Worm (Caenorhabditis elegans) whole organism, L1 larva: ENCODE data around the gene C55A6.6.
A peak's percentile ranks its signal among the peaks of the same experiment; 100 is the strongest.

Experiments used
- C16A3.4 ChIP-seq: fragments of 150-350 bp; optimal IDR thresholded peaks from 2 replicates; lab custom pipeline; 2014; ENCODE audit warnings: missing biosample characterization, missing genetic modification characterization
- C34B4.2 ChIP-seq: sonication (generic microtip); optimal IDR thresholded peaks from 2 replicates; lab custom pipeline; 2017; ENCODE audit warnings: mild to moderate bottlenecking, missing genetic modification characterization, missing compliant biosample characterization
- Y116A8C.19 ChIP-seq: sonication (generic microtip); optimal IDR thresholded peaks from 2 replicates; lab custom pipeline; 2016; ENCODE audit warnings: missing compliant biosample characterization, missing genetic modification characterization, borderline replicate concordance
- ceh-63 ChIP-seq: fragments of 200-800 bp; sonication (Bioruptor generic); optimal IDR thresholded peaks from 2 replicates; lab custom pipeline; 2018; ENCODE audit warnings: mild to moderate bottlenecking, missing genetic modification characterization, missing compliant biosample characterization
- ceh-8 ChIP-seq: fragments of 200-800 bp; sonication (Bioruptor generic); optimal IDR thresholded peaks from 2 replicates; lab custom pipeline; 2018; ENCODE audit warnings: mild to moderate bottlenecking, missing genetic modification characterization, moderate library complexity, missing compliant biosample characterization
- dpl-1 ChIP-seq, 3 experiments: fragments of 150-350 bp in 2 of 3; sonication (generic microtip) in 1 of 3; optimal IDR thresholded peaks; 2 replicates each; lab custom pipeline; 2014 to 2017; ENCODE audit warnings: missing biosample characterization in 3 of 3, missing genetic modification characterization in 3 of 3, missing genetic modification reagents in 3 of 3
- efl-1 ChIP-seq, 4 experiments: fragments of 150-350 bp; optimal IDR thresholded peaks in 3 of 4; peaks in 1 of 4; 1 replicate in 1 of 4; 2 replicates in 3 of 4; lab custom pipeline; 2014; ENCODE audit warnings: missing biosample characterization in 2 of 4, missing genetic modification characterization in 2 of 4, missing genetic modification reagents in 2 of 4
- efl-3 ChIP-seq: fragments of 200-800 bp; sonication (Bioruptor generic); optimal IDR thresholded peaks from 2 replicates; lab custom pipeline; 2018; ENCODE audit warnings: mild to moderate bottlenecking, missing genetic modification characterization, missing compliant biosample characterization
- egl-13 ChIP-seq: sonication (generic microtip); optimal IDR thresholded peaks from 2 replicates; lab custom pipeline; 2016; ENCODE audit warnings: missing genotype, missing genetic modification reagents, missing genetic modification characterization, missing compliant biosample characterization
- egl-27 ChIP-seq, 2 experiments: fragments of 150-350 bp in 1 of 2; sonication (generic microtip); optimal IDR thresholded peaks; 3 replicates each; lab custom pipeline; 2017 to 2018; ENCODE audit warnings: missing biosample characterization in 2 of 2, missing genetic modification characterization in 2 of 2, missing genetic modification reagents in 2 of 2
- elt-2 ChIP-seq: sonication (generic microtip); optimal IDR thresholded peaks from 2 replicates; lab custom pipeline; 2016; ENCODE audit warnings: missing genetic modification characterization, mild to moderate bottlenecking, inconsistent platforms, missing compliant biosample characterization, missing genetic modification reagents
- ets-5 ChIP-seq: fragments of 200-800 bp; sonication (Bioruptor generic); IDR thresholded peaks from 2 replicates; pipeline ENCODE4 v1.3.6; 2022; ENCODE audit warnings: missing genetic modification characterization, missing compliant biosample characterization
- fkh-8 ChIP-seq: sonication (generic microtip); optimal IDR thresholded peaks from 2 replicates; lab custom pipeline; 2016; ENCODE audit warnings: mild to moderate bottlenecking, missing genetic modification characterization, missing compliant biosample characterization
- grh-1 ChIP-seq: fragments of 200-800 bp; sonication (Bioruptor generic); IDR thresholded peaks from 2 replicates; pipeline ENCODE4 v1.3.6; 2022; ENCODE audit warnings: missing genetic modification reagents, missing genetic modification characterization, missing compliant biosample characterization
- hlh-17 ChIP-seq: fragments of 200-800 bp; sonication (Bioruptor generic); optimal IDR thresholded peaks from 2 replicates; lab custom pipeline; 2018; ENCODE audit warnings: missing genetic modification characterization, mild to moderate bottlenecking, missing compliant biosample characterization, moderate library complexity, borderline replicate concordance
- hlh-4 ChIP-seq: sonication (generic microtip); optimal IDR thresholded peaks from 2 replicates; lab custom pipeline; 2016; ENCODE audit warnings: mild to moderate bottlenecking, missing genetic modification characterization, missing compliant biosample characterization
- isw-1 ChIP-seq: fragments of 200-800 bp; sonication (Bioruptor generic); IDR thresholded peaks from 2 replicates; pipeline ENCODE4 v1.3.6; 2022; ENCODE audit warnings: missing genetic modification characterization, missing compliant biosample characterization
- jun-1 ChIP-seq: fragments of 150-350 bp; optimal IDR thresholded peaks from 2 replicates; lab custom pipeline; 2014; ENCODE audit warnings: missing biosample characterization, missing genetic modification reagents, missing genetic modification characterization
- lin-14 ChIP-seq: fragments of 200-800 bp; sonication (Bioruptor generic); optimal IDR thresholded peaks from 2 replicates; lab custom pipeline; 2018; ENCODE audit warnings: mild to moderate bottlenecking, missing genetic modification characterization, moderate library complexity, missing compliant biosample characterization
- lin-15B ChIP-seq: fragments of 150-350 bp; sonication (generic microtip); optimal IDR thresholded peaks from 3 replicates; lab custom pipeline; 2014; ENCODE audit warnings: missing biosample characterization, missing genetic modification characterization
- lir-3 ChIP-seq: sonication (generic microtip); optimal IDR thresholded peaks from 2 replicates; lab custom pipeline; 2016; ENCODE audit warnings: mild to moderate bottlenecking, missing genetic modification characterization, moderate library complexity, missing compliant biosample characterization; ENCODE audit not compliant: poor library complexity
- mef-2 ChIP-seq: fragments of 150-350 bp; optimal IDR thresholded peaks from 2 replicates; lab custom pipeline; 2014; ENCODE audit warnings: missing biosample characterization, missing genetic modification characterization
- mep-1 ChIP-seq: fragments of 150-350 bp; optimal IDR thresholded peaks from 2 replicates; lab custom pipeline; 2014; ENCODE audit warnings: missing biosample characterization, missing genetic modification characterization
- nhr-12 ChIP-seq: sonication (generic microtip); optimal IDR thresholded peaks from 2 replicates; lab custom pipeline; 2017; ENCODE audit warnings: missing biosample characterization, missing genetic modification characterization
- nhr-19 ChIP-seq: fragments of 200-800 bp; sonication (Bioruptor generic); conservative IDR thresholded peaks from 2 replicates; pipeline ENCODE4 v1.3.6; 2022; ENCODE audit warnings: missing genetic modification characterization, missing compliant biosample characterization
- nhr-20 ChIP-seq: sonication (generic microtip); optimal IDR thresholded peaks from 2 replicates; lab custom pipeline; 2016; ENCODE audit warnings: mild to moderate bottlenecking, missing genetic modification characterization, missing compliant biosample characterization
- nhr-28 ChIP-seq: fragments of 150-350 bp; optimal IDR thresholded peaks from 2 replicates; lab custom pipeline; 2014; ENCODE audit warnings: missing biosample characterization, missing genetic modification characterization
- nhr-71 ChIP-seq: sonication (generic microtip); optimal IDR thresholded peaks from 2 replicates; lab custom pipeline; 2016; ENCODE audit warnings: mild to moderate bottlenecking, missing genetic modification characterization, moderate library complexity, missing compliant biosample characterization
- nhr-85 ChIP-seq: sonication (generic microtip); peaks from one replicate; lab custom pipeline; 2016; ENCODE audit warnings: missing genetic modification characterization, inconsistent platforms, missing compliant biosample characterization
- nhr-90 ChIP-seq: sonication (generic microtip); optimal IDR thresholded peaks from 2 replicates; lab custom pipeline; 2016; ENCODE audit warnings: mild to moderate bottlenecking, missing genetic modification characterization, missing compliant biosample characterization; ENCODE audit not compliant: poor library complexity
- pax-3 ChIP-seq: fragments of 200-800 bp; sonication (Bioruptor generic); optimal IDR thresholded peaks from 2 replicates; lab custom pipeline; 2018; ENCODE audit warnings: mild to moderate bottlenecking, missing genetic modification characterization, moderate library complexity, missing compliant biosample characterization
- pqm-1 ChIP-seq: sonication (generic microtip); optimal IDR thresholded peaks from 3 replicates; lab custom pipeline; 2017; ENCODE audit warnings: missing biosample characterization, missing genetic modification characterization
- rnt-1 ChIP-seq: sonication (generic microtip); optimal IDR thresholded peaks from 2 replicates; lab custom pipeline; 2016; ENCODE audit warnings: mild to moderate bottlenecking, missing genetic modification characterization, moderate library complexity, missing compliant biosample characterization
- snpc-4 ChIP-seq: fragments of 150-350 bp; optimal IDR thresholded peaks from 2 replicates; lab custom pipeline; 2014; ENCODE audit warnings: missing biosample characterization, missing genetic modification characterization
- sup-37 ChIP-seq: fragments of 200-800 bp; sonication (Bioruptor generic); optimal IDR thresholded peaks from 2 replicates; lab custom pipeline; 2018; ENCODE audit warnings: mild to moderate bottlenecking, missing genetic modification characterization, missing compliant biosample characterization
- tbx-2 ChIP-seq: sonication (generic microtip); optimal IDR thresholded peaks from 2 replicates; lab custom pipeline; 2016; ENCODE audit warnings: missing genetic modification characterization, missing compliant biosample characterization
- unc-130 ChIP-seq: fragments of 150-350 bp; optimal IDR thresholded peaks from 2 replicates; lab custom pipeline; 2017; ENCODE audit warnings: missing biosample characterization, missing genetic modification characterization, inconsistent platforms
- unc-86 ChIP-seq: sonication (generic microtip); optimal IDR thresholded peaks from 2 replicates; lab custom pipeline; 2016; ENCODE audit warnings: missing genetic modification characterization, missing compliant biosample characterization
- unc-98 ChIP-seq: fragments of 200-800 bp; sonication (Bioruptor generic); IDR thresholded peaks from 2 replicates; pipeline ENCODE4 v1.3.6; 2022; ENCODE audit warnings: missing genetic modification characterization, missing compliant biosample characterization
- vab-15 ChIP-seq: sonication (generic microtip); optimal IDR thresholded peaks from 2 replicates; lab custom pipeline; 2017; ENCODE audit warnings: missing genotype, mild to moderate bottlenecking, missing genetic modification characterization, missing compliant biosample characterization
- xbp-1 ChIP-seq: sonication (generic microtip); optimal IDR thresholded peaks from 2 replicates; lab custom pipeline; 2016; ENCODE audit warnings: missing genetic modification characterization, missing compliant biosample characterization
- zag-1 ChIP-seq: fragments of 150-350 bp; optimal IDR thresholded peaks from 2 replicates; lab custom pipeline; 2014; ENCODE audit warnings: missing biosample characterization, missing genetic modification characterization
- ztf-11 ChIP-seq, 2 experiments: sonication (generic microtip); optimal IDR thresholded peaks; 2 replicates each; lab custom pipeline; 2016 to 2017; ENCODE audit warnings: missing genetic modification characterization in 2 of 2, missing biosample characterization in 1 of 2, missing compliant biosample characterization in 1 of 2

The C55A6.6 gene

ce11 chrV:11543564-11543963 lies 29.0 kb upstream of the C55A6.6 start, which contains the start of gene F38B7.2 (continued):
- no peak for TF ChIP-seq jun-1 (tag; lab: Kevin White, UChicago)
- TF ChIP-seq pax-3 (tag; lab: Kevin White, UChicago): no peak
- no peak for TF ChIP-seq efl-3
- no peak for TF ChIP-seq grh-1 (GFP tag; lab: Robert Waterston, UW)
- TF ChIP-seq fkh-8 (tag; lab: Kevin White, UChicago): no peak
- TF ChIP-seq unc-98 (GFP tag; lab: Robert Waterston, UW): no peak
- TF ChIP-seq egl-27 (tag; optimal IDR thresholded peaks at IDR 0.05; lab: Kevin White, UChicago): no peak
- TF ChIP-seq ztf-11 (tag; optimal IDR thresholded peaks at IDR 0.05; lab: Kevin White, UChicago): no peak
- no peak for TF ChIP-seq xbp-1 (tag; lab: Kevin White, UChicago)
- no peak for TF ChIP-seq egl-13 (tag; lab: Kevin White, UChicago)
- TF ChIP-seq dpl-1 (GFP tag; optimal IDR thresholded peaks at IDR 0.05; lab: Kevin White, UChicago): no peak
- no peak for TF ChIP-seq rnt-1 (tag; lab: Kevin White, UChicago)
- TF ChIP-seq Y116A8C.19 (tag; lab: Kevin White, UChicago): no peak
- no peak for TF ChIP-seq lir-3
- TF ChIP-seq unc-86: no peak
- TF ChIP-seq ets-5 (GFP tag; lab: Robert Waterston, UW): no peak
- peak; percentile 2 for TF ChIP-seq nhr-90 (tag; lab: Kevin White, UChicago)

- TF ChIP-seq nhr-20 (tag; lab: Kevin White, UChicago) (no peak), nhr-12 (tag; lab: Kevin White, UChicago) (no peak), efl-1 (optimal IDR thresholded peaks at IDR 0.05; lab: Kevin White, UChicago) (peak in 1 of 2 experiments; percentile 3), efl-1 (GFP tag; optimal IDR thresholded peaks at IDR 0.05 in 1 of 2; lab: Kevin White, UChicago) (no peak), unc-130 (tag; lab: Kevin White, UChicago) (no peak), ceh-8 (no peak), vab-15 (peak; percentile 4), jun-1 (tag; lab: Kevin White, UChicago) (peak; percentile 7)
- TF ChIP-seq, all 84 proteins: peak for 3
Measured at ce11 chrV:11541284-11541683, 26.7 kb upstream of the C55A6.6 start.

DNA sequence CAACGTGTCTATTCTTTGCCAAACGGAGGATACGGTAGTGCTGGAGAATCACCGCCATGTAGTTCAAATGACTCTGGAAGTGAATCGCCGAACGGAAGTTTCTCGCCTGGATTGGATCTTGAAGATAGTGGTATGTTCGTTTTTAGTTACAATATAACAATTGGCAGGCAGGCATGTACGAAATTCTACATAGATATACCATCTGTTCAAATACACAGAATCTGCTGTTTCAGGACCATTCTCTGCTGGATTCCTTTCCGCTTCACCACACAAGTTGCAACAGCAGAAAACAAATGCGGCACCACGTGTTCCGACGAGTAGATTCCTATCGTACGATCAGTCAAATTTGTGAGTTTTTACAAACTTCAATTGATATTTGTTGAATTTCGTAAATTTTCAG lies 25.0 kb upstream of the C55A6.6 start:
- no peak for TF ChIP-seq efl-1 (optimal IDR thresholded peaks at IDR 0.05; lab: Kevin White, UChicago)
- TF ChIP-seq efl-1 (GFP tag; optimal IDR thresholded peaks at IDR 0.05 in 1 of 2; lab: Kevin White, UChicago): peak in 1 of 2 experiments; percentile 21
- TF ChIP-seq elt-2 (tag; lab: Kevin White, UChicago): no peak

DNA sequence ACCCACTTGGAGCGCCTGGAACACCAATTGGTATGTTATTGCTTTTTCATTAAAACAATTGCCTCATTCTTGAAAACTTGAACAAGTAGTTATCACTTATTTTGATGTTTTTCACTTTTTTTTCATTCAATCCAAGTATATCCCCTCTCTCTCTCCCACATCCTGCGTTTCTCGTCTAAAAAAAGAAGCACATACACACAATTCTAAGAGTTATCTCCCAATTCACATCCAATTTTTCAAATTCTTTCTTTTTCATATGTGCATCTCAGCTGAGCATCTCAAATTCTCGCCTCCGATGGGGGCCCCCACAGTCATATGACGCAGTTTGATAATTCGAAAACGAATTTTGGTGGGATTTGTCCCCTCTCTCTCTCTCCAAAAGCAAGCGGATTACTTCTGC lies 22.1 kb upstream of the C55A6.6 start:
- TF ChIP-seq C34B4.2: no peak
- no peak for TF ChIP-seq nhr-28 (tag; lab: Kevin White, UChicago)
- TF ChIP-seq mep-1 (tag; lab: Kevin White, UChicago): no peak
- TF ChIP-seq lin-14: peak; percentile 62
- no peak for TF ChIP-seq efl-1 (optimal IDR thresholded peaks at IDR 0.05; lab: Kevin White, UChicago)
- TF ChIP-seq efl-1 (GFP tag; optimal IDR thresholded peaks at IDR 0.05 in 1 of 2; lab: Kevin White, UChicago): peak in 1 of 2 experiments; percentile 83
- no peak for TF ChIP-seq nhr-90 (tag; lab: Kevin White, UChicago)
- TF ChIP-seq nhr-85 (tag; lab: Kevin White, UChicago): peak; percentile 46

DNA sequence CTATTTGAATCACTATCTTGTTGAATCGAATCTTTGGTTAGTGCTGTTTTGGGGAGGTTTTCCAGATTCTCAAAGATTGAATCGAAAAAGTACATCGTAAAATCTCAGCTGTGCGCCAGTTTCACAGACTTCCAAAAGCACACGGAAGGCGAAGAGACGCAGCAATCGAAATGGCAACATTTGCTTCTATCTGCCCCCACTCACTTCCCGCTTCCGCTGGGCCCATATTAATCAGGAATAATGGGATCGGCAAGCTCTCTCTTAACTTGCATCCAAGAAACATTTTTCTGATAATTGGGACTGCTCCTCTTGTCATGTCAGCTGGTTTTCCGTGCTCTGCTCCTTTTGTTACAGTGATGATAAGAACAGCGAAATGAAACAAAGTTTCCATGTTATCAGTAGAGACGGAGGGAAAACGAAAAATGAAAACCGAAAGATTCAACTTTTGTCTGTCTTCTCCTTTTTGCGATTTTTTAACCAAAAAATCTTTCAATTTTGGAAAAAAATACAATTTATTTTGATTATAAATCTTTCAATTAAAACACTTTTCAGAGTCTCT lies 21.0 kb upstream of the C55A6.6 start:
- TF ChIP-seq tbx-2 (no peak), lin-15B (tag; lab: Kevin White, UChicago) (no peak), nhr-90 (tag; lab: Kevin White, UChicago) (no peak), mef-2 (tag; lab: Kevin White, UChicago) (no peak), C16A3.4 (tag; lab: Kevin White, UChicago) (no peak), snpc-4 (tag; lab: Kevin White, UChicago) (no peak), grh-1 (GFP tag; lab: Robert Waterston, UW) (no peak), zag-1 (tag; lab: Kevin White, UChicago) (no peak), hlh-4 (no peak), sup-37 (GFP tag; lab: Kevin White, UChicago) (no peak), efl-1 (optimal IDR thresholded peaks at IDR 0.05; lab: Kevin White, UChicago) (no peak), efl-1 (GFP tag; optimal IDR thresholded peaks at IDR 0.05 in 1 of 2; lab: Kevin White, UChicago) (peak in 1 of 2 experiments; percentile 90), isw-1 (no peak), nhr-71 (tag; lab: Kevin White, UChicago) (peak; percentile 55), ceh-63 (no peak), nhr-19 (GFP tag; lab: Robert Waterston, UW) (peak; percentile 17; the same call in 1 of the 2 replicates), unc-130 (tag; lab: Kevin White, UChicago) (no peak), hlh-17 (GFP tag; lab: Kevin White, UChicago) (no peak), pqm-1 (tag; lab: Kevin White, UChicago) (no peak)
